Fruit fly (Drosophila melanogaster) whole organism, prepupa: Measurements from ENCODE around the gene Hsp67Bc.

Source experiments
- CG1621 ChIP-seq: fragments of 200-800 bp; sonication (Bioruptor generic); optimal IDR thresholded peaks from 3 replicates; lab custom pipeline; 2018; ENCODE audit warnings: missing biosample characterization, mild to moderate bottlenecking, missing genetic modification characterization
- CG8632 ChIP-seq: fragments of 200-800 bp; sonication (Bioruptor generic); optimal IDR thresholded peaks from 3 replicates; lab custom pipeline; 2016; ENCODE audit warnings: missing biosample characterization, missing genetic modification characterization
- Eip75B ChIP-seq: fragments of 200-800 bp; sonication (Bioruptor generic); optimal IDR thresholded peaks from 3 replicates; lab custom pipeline; 2016; ENCODE audit warnings: missing biosample characterization, missing genetic modification characterization

DNA sequence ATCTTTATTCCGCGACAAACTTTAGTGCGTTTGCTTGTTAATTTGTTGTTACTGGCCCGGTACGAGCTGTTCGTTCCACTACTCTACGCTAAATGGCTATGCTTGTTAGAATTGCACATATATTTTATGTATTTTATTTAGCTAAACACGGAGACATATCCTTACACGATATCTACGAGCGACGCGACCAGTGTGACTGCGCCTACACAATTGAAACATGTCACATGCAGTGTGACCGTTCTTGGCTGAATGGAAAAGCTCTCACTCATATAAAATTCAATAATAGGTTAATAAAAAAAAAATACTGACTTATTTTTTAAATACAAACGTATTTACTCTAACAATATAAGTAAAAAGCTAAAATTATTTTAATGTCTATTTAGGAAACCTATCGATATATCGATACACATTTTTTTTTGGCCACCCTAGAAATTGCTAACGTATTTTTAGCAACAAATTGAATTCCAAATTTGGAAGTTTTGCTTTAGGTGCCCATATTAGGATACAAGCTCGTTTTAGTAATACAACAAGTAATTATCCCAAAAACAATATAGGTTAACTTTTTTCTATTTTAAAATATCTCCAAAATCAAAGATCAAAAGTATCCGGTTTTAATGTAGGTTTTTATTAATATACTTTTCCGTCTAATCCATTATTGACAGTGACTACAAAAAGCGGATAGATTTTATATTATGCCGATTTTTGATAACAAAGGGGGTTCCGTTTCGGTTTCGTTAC, 26.9 kb upstream of the Hsp67Bc start, which contains the start of gene CG4080:
- peak; percentile 30 for TF ChIP-seq CG1621 (tag; lab: Kevin White, UChicago)
- peak; percentile 26 for TF ChIP-seq CG8632
- peak; percentile 7 for TF ChIP-seq Eip75B (GFP tag; lab: Kevin White, UChicago)
